Fruit fly (Drosophila melanogaster): ENCODE data around the gene mib2.

DNA sequence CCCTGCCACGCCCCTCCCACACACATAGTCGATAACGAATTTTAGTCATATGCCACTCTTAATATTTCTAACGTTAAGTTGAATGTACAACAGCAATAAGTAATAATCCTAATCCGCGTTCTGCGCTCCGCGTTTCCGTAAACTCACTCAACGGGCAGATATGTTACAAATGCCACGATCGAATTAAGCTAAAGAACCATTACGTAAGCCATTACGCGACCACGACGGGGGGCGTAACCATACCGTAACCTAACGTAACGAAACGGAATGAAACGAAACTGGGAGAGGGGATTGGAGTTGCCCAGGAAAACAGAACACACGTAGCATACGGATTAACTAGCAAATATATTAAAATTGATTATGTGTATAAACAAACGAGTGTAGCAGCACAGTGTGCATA, 23.6 kb downstream of the mib2 start:
- no peak for TF ChIP-seq CG8478 (optimal IDR thresholded peaks at IDR 0.05)
- no peak for TF ChIP-seq CTCF (optimal IDR thresholded peaks at IDR 0.05)
